Worm (Caenorhabditis elegans): Measurements from ENCODE around the gene mdt-29.

DNA sequence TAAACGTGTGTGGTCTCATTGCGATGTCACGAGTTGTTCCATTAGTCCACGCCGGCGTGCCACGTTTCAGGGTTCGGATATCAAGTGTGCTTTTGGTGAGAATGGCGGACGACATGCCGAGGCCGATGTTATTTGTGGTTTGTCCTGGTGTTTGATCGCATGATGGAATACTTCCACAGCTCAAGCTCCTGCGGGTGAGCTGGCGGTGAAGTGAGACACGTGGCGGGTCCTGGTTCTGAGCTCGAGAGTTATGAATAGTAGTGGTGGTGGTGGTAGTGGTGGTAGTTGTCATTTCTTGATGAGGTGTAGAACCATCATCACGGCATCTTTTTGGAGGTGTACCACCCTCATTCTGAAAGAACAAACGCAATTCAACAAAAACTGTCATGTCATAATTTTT lies 3.0 kb upstream of the mdt-29 start:
- no peak for TF ChIP-seq nhr-28 (tag; optimal IDR thresholded peaks at IDR 0.05)
- TF ChIP-seq zip-4 (GFP tag; optimal IDR thresholded peaks at IDR 0.05): no peak
- no peak for TF ChIP-seq ama-1 (optimal IDR thresholded peaks at IDR 0.05)
- TF ChIP-seq sox-4 (tag; optimal IDR thresholded peaks at IDR 0.05): no peak
- TF ChIP-seq rnt-1 (tag; optimal IDR thresholded peaks at IDR 0.05): no peak
- no peak for TF ChIP-seq snpc-4 (tag; optimal IDR thresholded peaks at IDR 0.05)
- no peak for TF ChIP-seq blmp-1 (tag; optimal IDR thresholded peaks at IDR 0.05)
- TF ChIP-seq unc-62 (GFP tag; optimal IDR thresholded peaks at IDR 0.05): no peak
- no peak for TF ChIP-seq elt-3 (tag; optimal IDR thresholded peaks at IDR 0.05)
- no peak for TF ChIP-seq lin-15B (tag; optimal IDR thresholded peaks at IDR 0.05)
- TF ChIP-seq lin-39 (tag; optimal IDR thresholded peaks at IDR 0.05): no peak
- no peak for TF ChIP-seq nhr-77 (tag; optimal IDR thresholded peaks at IDR 0.05)
- TF ChIP-seq nhr-76 (tag; optimal IDR thresholded peaks at IDR 0.05): no peak
- TF ChIP-seq nhr-90 (tag; optimal IDR thresholded peaks at IDR 0.05; ENCODE audit: poor library complexity): no peak
